Worm (Caenorhabditis elegans) whole organism, mixed stage, embryonic: ENCODE results near the gene ndub-6.
A peak's percentile ranks its signal among the peaks of the same experiment; 100 is the strongest.

Experiments used
- ceh-39 ChIP-seq: fragments of 150-350 bp; optimal IDR thresholded peaks from 2 replicates; lab custom pipeline; 2014; ENCODE audit warnings: missing biosample characterization, missing genetic modification characterization
- ham-2 ChIP-seq: fragments of 200-800 bp; sonication (Bioruptor generic); optimal IDR thresholded peaks from 2 replicates; lab custom pipeline; 2018; ENCODE audit warnings: mild to moderate bottlenecking, missing genetic modification characterization, missing compliant biosample characterization
- lin-13 ChIP-seq: fragments of 150-350 bp; optimal IDR thresholded peaks from 2 replicates; lab custom pipeline; 2014; ENCODE audit warnings: missing biosample characterization, missing genetic modification characterization
- lin-32 ChIP-seq: fragments of 200-800 bp; sonication (Bioruptor generic); optimal IDR thresholded peaks from 2 replicates; lab custom pipeline; 2018; ENCODE audit warnings: mild to moderate bottlenecking, missing genetic modification characterization, missing compliant biosample characterization
- lsy-2 ChIP-seq: fragments of 150-350 bp; optimal IDR thresholded peaks from 2 replicates; lab custom pipeline; 2014; ENCODE audit warnings: missing biosample characterization, missing genetic modification characterization
- mep-1 ChIP-seq: fragments of 150-350 bp; optimal IDR thresholded peaks from 2 replicates; lab custom pipeline; 2017; ENCODE audit warnings: missing biosample characterization, missing genetic modification reagents, missing genetic modification characterization, inconsistent platforms
- nhr-28 ChIP-seq: fragments of 150-350 bp; optimal IDR thresholded peaks from 2 replicates; lab custom pipeline; 2014; ENCODE audit warnings: missing biosample characterization, missing genetic modification characterization
- pha-4 ChIP-seq: fragments of 150-350 bp; optimal IDR thresholded peaks from 2 replicates; lab custom pipeline; 2018; ENCODE audit warnings: missing biosample characterization, missing genetic modification reagents, missing genetic modification characterization
- sem-2 ChIP-seq: fragments of 200-800 bp; sonication (Bioruptor generic); optimal IDR thresholded peaks from 2 replicates; lab custom pipeline; 2018; ENCODE audit warnings: mild to moderate bottlenecking, missing genetic modification characterization, missing compliant biosample characterization
- snpc-4 ChIP-seq: fragments of 150-350 bp; optimal IDR thresholded peaks from 2 replicates; lab custom pipeline; 2014; ENCODE audit warnings: missing biosample characterization, missing genetic modification characterization
- unc-39 ChIP-seq: fragments of 150-350 bp; optimal IDR thresholded peaks from 2 replicates; lab custom pipeline; 2014; ENCODE audit warnings: missing biosample characterization, missing genetic modification characterization
- unc-62 ChIP-seq: fragments of 150-350 bp; optimal IDR thresholded peaks from 2 replicates; lab custom pipeline; 2014; ENCODE audit warnings: missing biosample characterization, missing genetic modification reagents, missing genetic modification characterization
- ztf-11 ChIP-seq: fragments of 150-350 bp; optimal IDR thresholded peaks from 2 replicates; lab custom pipeline; 2014; ENCODE audit warnings: missing biosample characterization, missing genetic modification characterization

DNA sequence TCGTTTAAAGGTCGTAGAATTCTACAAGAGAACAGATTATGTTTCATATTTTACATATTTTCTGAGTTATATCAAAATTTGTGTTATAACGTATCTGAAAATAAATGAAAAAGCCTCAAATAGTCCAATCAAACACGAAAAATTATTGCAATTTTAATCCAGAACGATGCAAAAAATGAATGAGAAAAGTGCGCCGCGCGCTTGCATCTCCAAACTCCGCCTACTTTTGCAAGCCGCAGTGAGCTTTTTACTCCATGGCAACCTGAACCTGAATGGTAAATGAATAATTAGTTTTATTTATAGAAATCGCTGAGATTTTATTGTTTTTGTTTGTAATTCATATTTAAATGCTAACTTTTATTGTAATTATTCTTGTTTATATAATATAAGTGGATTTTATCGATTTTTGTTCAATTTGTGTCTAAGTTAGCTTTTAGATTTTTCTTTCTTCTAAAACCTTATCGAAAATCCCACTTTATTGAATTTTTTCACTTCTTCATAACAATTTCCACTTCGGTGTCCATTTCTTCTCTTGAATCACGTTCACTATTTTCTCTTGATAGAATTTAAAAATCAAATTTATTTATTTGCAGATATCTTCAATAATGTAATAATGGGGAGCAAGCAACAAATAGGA is 4.1 kb downstream of the ndub-6 start, which contains the start of gene ZK809.5:
- TF ChIP-seq ztf-11 (tag; lab: Kevin White, UChicago), result no peak
- TF ChIP-seq unc-62 (GFP tag; lab: Kevin White, UChicago), result no peak
- no peak for TF ChIP-seq lsy-2 (tag; lab: Kevin White, UChicago)
- peak; percentile 20 for TF ChIP-seq ham-2 (GFP tag; lab: Kevin White, UChicago)
- TF ChIP-seq mep-1, result no peak
- no peak for TF ChIP-seq ceh-39 (tag; lab: Kevin White, UChicago)
- TF ChIP-seq lin-13, result no peak
- TF ChIP-seq sem-2 (GFP tag; lab: Kevin White, UChicago), result no peak
- no peak for TF ChIP-seq pha-4 (tag; lab: Kevin White, UChicago)
- TF ChIP-seq snpc-4 (tag; lab: Kevin White, UChicago), result no peak
- TF ChIP-seq lin-32 (GFP tag; lab: Kevin White, UChicago), result no peak
- TF ChIP-seq unc-39 (tag; lab: Kevin White, UChicago), result no peak
- TF ChIP-seq nhr-28 (tag; lab: Kevin White, UChicago), result no peak
